Worm (Caenorhabditis elegans): ENCODE data around the gene skr-16.

DNA sequence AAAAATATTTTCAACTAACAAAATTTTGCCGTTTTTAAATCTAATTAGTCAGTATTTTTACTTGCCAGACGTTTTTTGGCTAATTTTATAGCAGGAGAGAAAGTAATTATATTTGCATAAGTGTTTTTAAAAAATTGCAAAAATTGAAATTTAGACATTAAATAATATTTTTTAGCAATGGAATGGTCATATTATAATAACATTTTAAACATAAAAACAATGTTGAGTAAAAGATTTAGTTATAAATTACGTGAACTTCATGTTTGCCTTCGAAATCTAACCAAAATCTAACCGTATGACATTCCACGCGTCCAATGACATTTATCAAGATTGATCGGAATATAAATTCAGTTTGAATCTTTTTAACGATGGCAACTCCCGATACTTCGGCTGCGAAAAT, 14.2 kb upstream of the skr-16 start, which contains the start of gene C34D4.2:
- TF ChIP-seq dao-5 (tag; optimal IDR thresholded peaks at IDR 0.05), result no peak
- no peak for TF ChIP-seq W03F9.2 (tag; optimal IDR thresholded peaks at IDR 0.05)
